Fruit fly (Drosophila melanogaster) whole organism, wandering third instar larva: ENCODE results near the gene firl.

Source experiments
- CG9705 ChIP-seq: fragments of 200-800 bp; sonication (Bioruptor generic); optimal IDR thresholded peaks from 2 replicates; lab custom pipeline; 2018; ENCODE audit warnings: missing biosample characterization, mild to moderate bottlenecking, missing genetic modification characterization
- fru ChIP-seq: fragments of 200-800 bp; sonication (Bioruptor generic); optimal IDR thresholded peaks from 3 replicates; lab custom pipeline; 2016; ENCODE audit warnings: missing biosample characterization, mild to moderate bottlenecking, missing genetic modification characterization
- h ChIP-seq: fragments of 200-800 bp; sonication (Bioruptor generic); optimal IDR thresholded peaks from 3 replicates; lab custom pipeline; 2016; ENCODE audit warnings: missing biosample characterization, mild to moderate bottlenecking, missing genetic modification characterization
- pan ChIP-seq: fragments of >200 bp; optimal IDR thresholded peaks from 2 replicates; lab custom pipeline; 2017
- usp ChIP-seq: fragments of >200 bp; optimal IDR thresholded peaks from 2 replicates; lab custom pipeline; 2017; ENCODE audit warnings: missing biosample characterization, missing genetic modification characterization

dm6 chr2L:12030552-12031131, 35.9 kb downstream of the firl start:
- TF ChIP-seq h (GFP tag; lab: Kevin White, UChicago) (peak; percentile 89), fru (GFP tag; lab: Kevin White, UChicago) (no peak), CG9705 (GFP tag; lab: Kevin White, UChicago) (no peak), usp (no peak), pan (lab: Kevin White, UChicago) (no peak)
